Worm (Caenorhabditis elegans): ENCODE results near the gene F17C11.4.

Gene F17C11.4

DNA sequence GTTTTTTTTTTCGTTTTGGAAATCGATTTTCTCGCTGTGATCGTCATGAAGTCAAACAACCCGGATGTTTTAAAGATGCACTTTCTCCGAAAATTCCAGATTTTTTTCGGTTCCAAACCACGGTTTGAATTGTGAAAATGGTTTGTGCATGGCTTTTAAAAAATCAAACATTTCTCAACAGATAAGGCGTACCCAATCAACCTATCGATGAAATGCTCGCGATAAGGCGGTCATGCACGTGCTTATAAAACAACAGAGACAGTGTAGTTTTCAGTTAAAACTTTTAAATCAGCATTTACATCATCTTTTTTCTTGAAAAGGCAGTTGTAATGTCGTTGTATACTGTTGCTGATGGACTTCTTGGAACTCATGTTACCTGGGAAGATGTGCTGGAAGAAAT is 19.2 kb upstream of the F17C11.4 start, which contains the start of gene F58B4.5:
Gene F58B4.5, plus strand, starts transcription at position 283 of the 400 bp plus-strand sequence.
- TF ChIP-seq W03F9.2 (tag; optimal IDR thresholded peaks at IDR 0.05), result peak; percentile 21
- TF ChIP-seq dao-5 (tag; optimal IDR thresholded peaks at IDR 0.05), result no peak
- no peak for TF ChIP-seq him-1 (tag; optimal IDR thresholded peaks at IDR 0.05)

DNA sequence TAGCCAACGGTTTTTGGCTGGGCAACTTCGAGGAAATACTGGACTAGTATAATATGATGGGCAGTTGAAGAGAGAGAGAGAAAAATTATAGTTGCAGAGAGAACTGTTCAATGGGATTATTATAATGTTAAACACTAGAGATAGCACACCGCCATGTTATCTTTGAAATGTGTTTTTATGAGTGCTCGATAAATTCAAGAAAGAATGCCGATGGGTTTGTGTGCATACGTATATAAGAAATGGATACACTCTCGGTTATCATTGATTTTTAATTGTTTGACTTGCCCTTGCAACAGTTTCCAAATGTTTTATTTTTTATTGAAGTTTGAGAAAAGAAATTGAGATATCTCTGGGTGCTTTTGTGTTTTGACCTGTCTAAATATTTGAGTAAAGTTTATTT is 15.0 kb upstream of the F17C11.4 start, which contains the start of gene F17C11.12:
Gene F17C11.12, minus strand, starts transcription at position 240 of the 400 bp plus-strand sequence.
- TF ChIP-seq dao-5 (tag; optimal IDR thresholded peaks at IDR 0.05), result no peak
- no peak for TF ChIP-seq W03F9.2 (tag; optimal IDR thresholded peaks at IDR 0.05)
- no peak for TF ChIP-seq him-1 (tag; optimal IDR thresholded peaks at IDR 0.05)

DNA sequence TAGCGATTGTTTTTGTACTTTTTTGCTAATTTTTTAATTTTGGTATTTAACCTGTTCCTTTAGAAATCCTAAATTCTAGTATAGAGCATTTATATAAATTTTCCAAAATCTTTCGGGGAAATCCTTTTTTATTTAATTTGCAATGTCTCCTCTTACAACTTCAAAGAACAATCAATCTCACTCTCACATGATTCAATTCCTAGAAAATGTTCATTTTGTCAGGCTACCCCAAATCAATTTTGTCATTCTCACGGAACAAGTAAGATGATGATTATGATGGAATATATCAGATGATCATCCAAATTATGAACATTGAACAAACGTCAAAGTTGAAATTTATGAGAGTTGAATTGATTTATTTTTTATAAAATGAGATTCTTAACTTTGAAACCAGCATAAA is 14.4 kb upstream of the F17C11.4 start:
- TF ChIP-seq him-1 (tag; optimal IDR thresholded peaks at IDR 0.05), result no peak
- TF ChIP-seq W03F9.2 (tag; optimal IDR thresholded peaks at IDR 0.05), result peak; percentile 10

DNA sequence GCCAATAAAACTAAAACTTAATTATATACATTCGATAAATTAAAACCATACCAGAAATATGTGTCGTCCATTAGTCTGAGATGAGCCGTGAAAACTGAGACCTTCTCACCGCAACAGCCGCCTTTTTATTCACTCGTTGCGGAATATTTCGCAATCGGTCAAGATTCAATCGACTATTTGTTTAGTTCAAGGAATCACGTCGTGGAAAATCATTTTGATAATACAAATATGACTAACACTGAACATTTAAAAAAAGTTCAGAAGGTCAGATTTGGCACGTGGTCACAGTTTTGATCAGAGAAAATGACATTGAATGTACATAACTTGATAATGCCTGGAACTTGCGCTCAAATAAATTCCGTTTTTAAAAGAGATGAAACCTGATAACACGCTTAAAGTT is 12.9 kb upstream of the F17C11.4 start, which contains the start of gene F17C11.11:
Gene F17C11.11, minus strand, starts transcription at position 79 of the 400 bp plus-strand sequence.
- no peak for TF ChIP-seq dao-5 (tag; optimal IDR thresholded peaks at IDR 0.05)
- no peak for TF ChIP-seq him-1 (tag; optimal IDR thresholded peaks at IDR 0.05)
- no peak for TF ChIP-seq W03F9.2 (tag; optimal IDR thresholded peaks at IDR 0.05)

DNA sequence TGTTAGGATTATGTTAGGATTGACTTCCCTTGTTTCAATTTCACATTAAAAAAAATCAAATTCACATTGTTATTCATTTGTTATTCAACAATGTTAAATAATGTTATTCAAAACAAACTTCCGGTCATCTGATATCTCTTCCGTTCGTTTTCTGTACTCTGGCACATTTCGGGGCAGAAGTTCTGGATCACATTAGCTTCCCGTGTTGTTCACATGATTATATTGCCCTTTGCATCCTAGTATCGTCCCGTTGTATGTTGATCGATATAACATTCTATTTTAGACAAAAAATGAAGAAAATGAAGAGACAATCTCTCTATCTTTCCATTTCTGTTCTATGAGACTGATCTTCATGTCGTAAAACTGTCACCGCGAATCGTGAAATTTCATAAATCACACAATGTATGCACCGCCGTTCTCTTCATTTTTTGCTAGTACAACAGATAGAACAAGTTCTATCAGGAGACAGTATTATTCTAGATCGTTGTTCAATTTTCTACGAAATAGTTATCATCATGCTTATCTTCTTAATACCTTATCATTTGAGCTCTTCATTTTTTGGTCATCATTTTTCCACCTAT is 11.6 kb upstream of the F17C11.4 start:
- TF ChIP-seq dao-5 (tag; optimal IDR thresholded peaks at IDR 0.05), result no peak
- no peak for TF ChIP-seq W03F9.2 (tag; optimal IDR thresholded peaks at IDR 0.05)
- no peak for TF ChIP-seq him-1 (tag; optimal IDR thresholded peaks at IDR 0.05)

DNA sequence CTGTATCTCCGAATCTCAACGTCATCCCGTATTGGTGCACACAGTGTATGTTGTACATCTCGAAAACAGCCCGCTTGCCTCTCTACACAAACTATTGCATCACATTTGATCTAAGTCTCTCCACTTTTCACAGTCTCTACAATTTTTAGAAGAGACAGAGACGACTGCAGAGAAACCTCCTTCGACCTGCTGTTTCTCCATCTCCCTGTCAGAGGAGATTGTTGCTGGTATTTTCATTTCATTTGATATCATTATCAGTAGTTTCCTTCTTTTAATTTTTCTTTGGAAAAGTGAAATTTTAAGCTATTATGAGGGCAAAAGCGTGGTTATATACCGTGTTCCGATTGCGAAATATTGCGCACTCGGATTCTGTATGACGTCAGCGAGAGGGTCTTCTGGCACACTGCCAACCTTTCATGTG is 11.1 kb upstream of the F17C11.4 start:
- TF ChIP-seq him-1 (tag; optimal IDR thresholded peaks at IDR 0.05) (no peak), W03F9.2 (tag; optimal IDR thresholded peaks at IDR 0.05) (peak; percentile 19), dao-5 (tag; optimal IDR thresholded peaks at IDR 0.05) (no peak)

DNA sequence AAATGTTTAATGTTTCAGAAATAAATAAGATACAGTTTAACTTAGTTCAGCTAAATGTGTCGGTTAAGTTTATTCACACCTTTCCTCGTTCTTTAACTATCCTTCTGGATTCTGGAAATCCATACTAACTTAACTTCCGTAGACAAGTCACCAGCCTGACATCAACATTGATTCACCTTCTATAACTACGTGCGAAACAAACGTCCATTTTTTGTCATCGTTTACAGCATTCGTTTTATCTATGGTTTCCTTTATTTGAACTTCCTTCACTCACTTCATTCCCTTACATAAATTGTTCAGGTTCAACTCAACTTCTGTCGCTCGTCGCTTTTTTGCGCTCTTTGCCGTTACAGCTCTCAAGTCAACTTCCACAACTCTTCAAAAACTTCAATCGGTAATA is 10.5 kb upstream of the F17C11.4 start, which contains the start of gene F17C11.26:
Gene F17C11.26, plus strand, starts transcription at position 301 of the 400 bp plus-strand sequence.
- TF ChIP-seq dao-5 (tag; optimal IDR thresholded peaks at IDR 0.05) (no peak), him-1 (tag; optimal IDR thresholded peaks at IDR 0.05) (no peak), W03F9.2 (tag; optimal IDR thresholded peaks at IDR 0.05) (no peak)

DNA sequence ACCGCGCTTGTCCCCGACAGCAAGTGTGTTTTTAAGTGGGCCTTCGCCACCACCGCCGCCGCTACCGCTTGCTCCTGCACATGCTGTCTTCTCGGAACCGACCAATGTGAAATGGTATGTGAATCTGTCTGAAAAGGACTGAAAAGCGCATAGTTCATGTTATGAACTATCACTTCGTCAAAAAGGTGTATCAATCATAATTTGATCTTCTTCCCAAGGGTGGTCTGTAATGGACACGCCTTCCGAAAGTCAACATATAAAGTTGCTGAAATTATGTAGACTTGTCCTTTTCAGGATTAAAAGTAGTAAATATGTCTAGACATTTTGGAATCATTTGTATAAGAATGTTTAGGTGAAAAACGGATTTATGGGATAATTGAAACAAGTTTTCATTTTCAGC is 9.5 kb upstream of the F17C11.4 start, which contains the start of gene zip-9:
Gene zip-9, plus strand, starts transcription at position 301 of the 400 bp plus-strand sequence.
- no peak for TF ChIP-seq W03F9.2 (tag; optimal IDR thresholded peaks at IDR 0.05)
- no peak for TF ChIP-seq him-1 (tag; optimal IDR thresholded peaks at IDR 0.05)
- no peak for TF ChIP-seq dao-5 (tag; optimal IDR thresholded peaks at IDR 0.05)

DNA sequence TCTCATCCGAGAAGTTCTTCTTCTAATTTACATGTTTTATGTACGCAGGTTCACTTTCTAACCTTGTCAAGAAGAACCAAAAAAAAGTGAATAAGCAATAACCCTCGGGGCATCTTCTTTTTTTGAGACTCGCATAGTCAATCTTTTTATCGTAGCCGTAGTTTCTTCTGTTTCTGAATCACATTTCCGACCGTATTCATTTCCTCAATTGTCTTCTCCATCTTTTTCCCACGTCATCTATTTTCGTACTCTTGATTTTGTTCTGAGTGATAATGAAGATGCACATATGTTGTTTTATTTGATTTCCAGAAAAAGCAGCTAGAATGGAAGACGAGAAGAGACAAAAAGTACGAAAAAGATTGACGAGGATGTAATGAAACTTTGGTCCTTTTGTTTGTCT is 6.8 kb upstream of the F17C11.4 start:
- no peak for TF ChIP-seq dao-5 (tag; optimal IDR thresholded peaks at IDR 0.05)
- TF ChIP-seq him-1 (tag; optimal IDR thresholded peaks at IDR 0.05), result no peak
- TF ChIP-seq W03F9.2 (tag; optimal IDR thresholded peaks at IDR 0.05), result no peak

DNA sequence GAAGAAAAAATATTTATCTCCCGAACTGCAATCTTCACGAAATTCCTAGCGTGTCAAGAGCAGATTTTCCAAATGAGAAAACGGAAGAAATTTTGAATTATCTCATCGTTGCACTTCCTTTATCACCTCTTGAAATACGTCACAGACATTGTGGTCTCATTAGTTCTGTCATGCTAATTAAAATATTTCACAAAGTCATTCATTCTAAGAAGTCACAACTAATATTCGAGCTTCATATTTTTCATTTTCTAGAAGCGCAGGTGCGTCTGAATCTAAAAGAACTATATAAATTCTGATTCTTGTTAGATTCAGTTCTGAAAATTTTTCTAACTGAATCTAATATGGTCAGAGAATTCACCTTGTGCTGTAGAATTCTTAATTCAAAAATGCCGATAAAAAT is 4.5 kb upstream of the F17C11.4 start:
- no peak for TF ChIP-seq dao-5 (tag; optimal IDR thresholded peaks at IDR 0.05)
- TF ChIP-seq W03F9.2 (tag; optimal IDR thresholded peaks at IDR 0.05), result no peak
- no peak for TF ChIP-seq him-1 (tag; optimal IDR thresholded peaks at IDR 0.05)

DNA sequence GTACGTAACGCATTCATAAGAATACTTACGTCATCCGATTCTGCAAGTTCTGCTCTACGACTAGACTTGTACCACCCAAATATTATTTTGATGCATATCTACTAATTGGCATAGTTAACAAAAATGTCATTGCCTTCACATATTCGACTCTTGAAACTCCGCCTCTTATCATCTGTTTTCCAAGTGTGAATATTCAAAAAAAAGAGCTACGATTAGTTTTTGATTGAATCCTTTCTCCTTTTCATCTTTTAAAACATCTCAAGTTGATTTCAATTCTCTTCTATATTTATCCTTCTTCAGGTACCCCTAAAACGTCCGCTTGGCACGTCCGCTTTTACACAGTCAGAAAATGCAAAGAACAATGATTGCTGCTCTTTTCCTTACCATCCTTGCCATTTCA is 3.7 kb upstream of the F17C11.4 start, which contains the start of gene F17C11.2:
Gene F17C11.2, plus strand, starts transcription at position 301 of the 400 bp plus-strand sequence.
- TF ChIP-seq him-1 (tag; optimal IDR thresholded peaks at IDR 0.05) (no peak), dao-5 (tag; optimal IDR thresholded peaks at IDR 0.05) (no peak), W03F9.2 (tag; optimal IDR thresholded peaks at IDR 0.05) (no peak)

DNA sequence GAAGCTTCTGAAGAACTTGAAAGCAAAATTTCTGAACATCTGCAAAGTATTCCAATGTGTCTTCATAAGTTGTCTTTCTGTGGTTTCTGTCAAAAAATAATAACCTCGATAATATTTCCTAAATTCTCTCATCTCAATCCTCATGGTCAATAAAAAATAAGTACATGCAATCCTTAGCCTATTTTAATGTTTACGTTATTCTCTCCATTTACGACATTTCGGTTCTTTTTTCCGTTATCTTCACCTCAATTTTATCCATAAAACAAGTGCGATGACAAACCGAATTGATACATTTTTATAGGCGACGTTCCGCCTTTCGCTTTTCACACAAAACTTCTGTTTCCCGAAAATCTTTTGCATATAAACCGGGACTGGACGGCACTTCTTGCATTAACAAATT is 2.1 kb upstream of the F17C11.4 start, which contains the start of gene col-153:
Gene col-153, plus strand, starts transcription at position 301 of the 400 bp plus-strand sequence.
- no peak for TF ChIP-seq him-1 (tag; optimal IDR thresholded peaks at IDR 0.05)
- no peak for TF ChIP-seq dao-5 (tag; optimal IDR thresholded peaks at IDR 0.05)
- no peak for TF ChIP-seq W03F9.2 (tag; optimal IDR thresholded peaks at IDR 0.05)

DNA sequence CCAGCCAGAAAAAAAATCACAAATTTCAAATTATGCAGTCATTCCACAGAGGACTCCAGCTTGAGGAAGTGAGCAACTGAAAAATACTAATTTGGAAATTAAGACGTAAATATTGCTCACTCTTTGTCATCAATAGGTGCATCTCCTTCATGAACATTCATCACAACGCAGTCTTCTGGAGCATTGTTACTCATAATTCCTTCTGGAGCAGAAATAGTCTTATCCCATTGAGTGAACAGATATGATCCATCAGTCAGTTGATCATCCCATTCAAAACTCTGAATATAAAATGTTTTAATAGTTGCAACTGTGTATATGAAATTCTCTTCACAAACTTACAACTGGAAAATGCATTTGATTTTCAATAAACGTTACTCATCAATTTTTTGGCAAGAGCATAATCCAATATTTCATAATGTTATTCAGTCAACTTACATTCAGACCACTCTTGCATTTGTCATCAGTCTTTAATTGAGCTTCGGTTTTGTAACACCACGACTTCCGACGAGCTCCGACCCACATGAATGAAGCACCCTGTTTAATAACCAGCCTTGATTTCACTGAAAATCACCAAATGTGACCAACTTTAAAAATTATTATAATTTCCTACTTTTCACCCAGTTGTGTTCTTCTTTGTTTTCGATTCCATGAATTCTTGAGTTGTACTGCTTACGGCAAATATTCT is 2.0 kb downstream of the F17C11.4 start:
- TF ChIP-seq dao-5 (tag; optimal IDR thresholded peaks at IDR 0.05), result no peak
- no peak for TF ChIP-seq him-1 (tag; optimal IDR thresholded peaks at IDR 0.05)
- TF ChIP-seq W03F9.2 (tag; optimal IDR thresholded peaks at IDR 0.05), result no peak

DNA sequence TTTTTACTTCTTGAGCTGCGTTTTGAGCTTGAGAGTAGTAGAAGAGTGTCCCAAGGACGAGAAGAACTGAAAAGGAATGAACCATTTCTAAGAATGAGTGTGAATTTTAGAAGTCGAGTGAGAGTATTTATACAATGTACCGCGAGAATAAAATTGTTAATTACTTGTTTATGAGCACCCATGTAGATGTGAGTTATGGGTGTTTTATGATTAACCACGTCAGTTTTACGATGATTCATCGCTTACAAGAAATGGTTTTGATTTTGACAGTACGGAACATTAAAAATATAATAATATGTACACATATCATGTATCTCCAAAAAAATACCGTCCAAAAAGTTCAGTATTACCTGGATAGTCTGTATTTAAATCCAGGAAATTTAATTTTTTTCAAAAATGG is 2.7 kb downstream of the F17C11.4 start, which contains the start of gene clec-221:
Gene clec-221, minus strand, starts transcription at position 101 of the 400 bp plus-strand sequence.
- TF ChIP-seq dao-5 (tag; optimal IDR thresholded peaks at IDR 0.05) (no peak), W03F9.2 (tag; optimal IDR thresholded peaks at IDR 0.05) (no peak), him-1 (tag; optimal IDR thresholded peaks at IDR 0.05) (no peak)

Data from whole organism, L4/young adult.